Fruit fly (Drosophila melanogaster) whole organism, adult: Measurements from ENCODE around the gene mtTFB1.

ENCODE experiments used
- CG11617 ChIP-seq: fragments of 200-800 bp; sonication (Bioruptor generic); optimal IDR thresholded peaks from 2 replicates; lab custom pipeline; 2017; ENCODE audit warnings: mild to moderate bottlenecking, missing biosample characterization, missing genetic modification reagents, missing genetic modification characterization
- CG12768 ChIP-seq: fragments of 200-800 bp; sonication (Bioruptor generic); optimal IDR thresholded peaks from 2 replicates; lab custom pipeline; 2017; ENCODE audit warnings: missing biosample characterization, missing genetic modification characterization, mild to moderate bottlenecking, moderate library complexity, missing genetic modification reagents
- CG14711 ChIP-seq: fragments of 200-800 bp; sonication (Bioruptor generic); optimal IDR thresholded peaks from 2 replicates; lab custom pipeline; 2018; ENCODE audit warnings: missing biosample characterization, mild to moderate bottlenecking, missing genetic modification characterization, moderate library complexity
- CG1620 ChIP-seq: fragments of 200-800 bp; sonication (Bioruptor generic); optimal IDR thresholded peaks from 2 replicates; lab custom pipeline; 2016; ENCODE audit warnings: missing biosample characterization, missing genetic modification characterization
- CG33017 ChIP-seq: fragments of 200-800 bp; sonication (Bioruptor generic); optimal IDR thresholded peaks from 2 replicates; lab custom pipeline; 2018; ENCODE audit warnings: missing biosample characterization, mild to moderate bottlenecking, missing genetic modification characterization, moderate library complexity
- CG5204 ChIP-seq: fragments of 200-800 bp; sonication (Bioruptor generic); optimal IDR thresholded peaks from 2 replicates; lab custom pipeline; 2016; ENCODE audit warnings: missing biosample characterization, missing genetic modification characterization
- CG7045 ChIP-seq: fragments of 200-800 bp; sonication (Bioruptor generic); optimal IDR thresholded peaks from 2 replicates; lab custom pipeline; 2017; ENCODE audit warnings: missing biosample characterization, mild to moderate bottlenecking, missing genetic modification characterization
- CG7101 ChIP-seq: fragments of 200-800 bp; sonication (Bioruptor generic); optimal IDR thresholded peaks from 2 replicates; lab custom pipeline; 2018; ENCODE audit warnings: missing biosample characterization, mild to moderate bottlenecking, missing genetic modification characterization, moderate library complexity
- Clk ChIP-seq: fragments of 200-800 bp; sonication (Bioruptor generic); optimal IDR thresholded peaks from 2 replicates; lab custom pipeline; 2017; ENCODE audit warnings: missing biosample characterization, missing genetic modification characterization
- Crg-1 ChIP-seq: fragments of 200-800 bp; sonication (Bioruptor generic); optimal IDR thresholded peaks from 2 replicates; lab custom pipeline; 2016; ENCODE audit warnings: missing biosample characterization, missing genetic modification characterization
- Hr96 ChIP-seq: fragments of 200-800 bp; sonication (Bioruptor generic); optimal IDR thresholded peaks from 2 replicates; lab custom pipeline; 2016; ENCODE audit warnings: missing biosample characterization, missing genetic modification characterization
- Mnt ChIP-seq: fragments of 200-800 bp; sonication (Bioruptor generic); optimal IDR thresholded peaks from 2 replicates; lab custom pipeline; 2016; ENCODE audit warnings: missing biosample characterization, mild to moderate bottlenecking, missing genetic modification characterization
- bab1 ChIP-seq: fragments of 200-800 bp; sonication (Bioruptor generic); optimal IDR thresholded peaks from 3 replicates; lab custom pipeline; 2019; ENCODE audit warnings: missing biosample characterization, mild to moderate bottlenecking, missing genetic modification characterization, moderate library complexity
- cic ChIP-seq: fragments of 200-800 bp; sonication (Bioruptor generic); optimal IDR thresholded peaks from 2 replicates; lab custom pipeline; 2017; ENCODE audit warnings: missing biosample characterization, mild to moderate bottlenecking, missing genetic modification characterization, moderate library complexity
- cnc ChIP-seq, 2 experiments: fragments of >200 bp; optimal IDR thresholded peaks; 2 replicates each; lab custom pipeline; 2017
- kay ChIP-seq: fragments of 200-800 bp; sonication (Bioruptor generic); peaks from one replicate; lab custom pipeline; 2016; ENCODE audit warnings: missing biosample characterization, missing genetic modification characterization, borderline replicate concordance
- ovo ChIP-seq: fragments of 200-800 bp; sonication (Bioruptor generic); optimal IDR thresholded peaks from 2 replicates; lab custom pipeline; 2016; ENCODE audit warnings: missing biosample characterization, missing genetic modification characterization
- pad ChIP-seq: fragments of 200-800 bp; sonication (Bioruptor generic); optimal IDR thresholded peaks from 3 replicates; lab custom pipeline; 2017; ENCODE audit warnings: missing biosample characterization, missing genetic modification characterization, mild to moderate bottlenecking, moderate library complexity, missing genetic modification reagents
- tj ChIP-seq: fragments of 200-800 bp; sonication (Bioruptor generic); optimal IDR thresholded peaks from 3 replicates; lab custom pipeline; 2017; ENCODE audit warnings: missing biosample characterization, mild to moderate bottlenecking, missing genetic modification characterization, moderate library complexity
- toe ChIP-seq: fragments of 200-800 bp; sonication (Bioruptor generic); optimal IDR thresholded peaks from 2 replicates; lab custom pipeline; 2016; ENCODE audit warnings: missing biosample characterization, missing genetic modification characterization

mtTFB1 gene

DNA sequence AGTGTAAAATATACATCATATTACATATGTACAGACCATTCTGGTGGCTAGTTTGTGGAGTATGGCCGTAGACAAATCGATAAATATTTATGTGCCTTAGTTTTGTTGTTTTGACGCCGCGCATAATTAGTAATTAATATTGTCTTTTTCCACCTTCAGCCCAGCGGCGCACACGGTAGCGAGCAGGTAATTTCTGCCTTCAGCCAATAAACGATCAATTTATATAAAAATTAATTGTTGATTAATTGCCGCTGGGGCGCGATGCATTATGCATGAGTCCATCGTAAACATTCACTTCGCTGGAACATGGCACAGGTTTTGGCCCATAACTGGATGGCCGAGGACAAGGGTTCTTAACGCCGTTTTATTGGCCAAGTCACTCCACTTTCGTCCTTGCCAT lies 8.5 kb downstream of the mtTFB1 start:
- TF ChIP-seq Crg-1 (GFP tag; lab: Kevin White, UChicago) (no peak), Hr96 (no peak), cic (GFP tag; lab: Kevin White, UChicago) (no peak), CG11617 (GFP tag; lab: Kevin White, UChicago) (no peak), CG33017 (no peak), tj (GFP tag; lab: Kevin White, UChicago) (no peak)

DNA sequence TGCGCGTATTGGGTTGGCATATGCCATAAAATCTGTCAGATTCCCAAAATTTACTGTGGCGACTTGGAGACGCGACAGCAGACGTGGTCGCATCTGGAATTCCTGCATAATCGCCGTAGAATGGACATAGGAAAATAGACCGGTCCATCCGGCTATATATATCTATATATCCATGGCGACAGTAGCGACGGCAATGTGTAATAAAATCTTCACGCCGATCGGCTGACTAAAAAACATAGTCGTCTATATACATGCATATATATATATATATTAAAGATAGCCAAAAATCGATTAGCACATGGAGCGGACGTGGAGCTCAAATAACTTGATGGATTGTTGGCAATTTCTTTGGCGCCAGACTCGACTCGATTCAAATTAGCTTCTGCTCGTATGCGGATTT lies 9.2 kb downstream of the mtTFB1 start:
- TF ChIP-seq pad (GFP tag; lab: Kevin White, UChicago) (no peak), CG14711 (tag; lab: Kevin White, UChicago) (no peak), CG5204 (GFP tag; lab: Kevin White, UChicago) (no peak), Clk (GFP tag; lab: Kevin White, UChicago) (no peak), CG1620 (GFP tag; lab: Kevin White, UChicago) (no peak), kay (GFP tag; lab: Kevin White, UChicago) (no peak), CG33017 (no peak), tj (GFP tag; lab: Kevin White, UChicago) (no peak), ovo (GFP tag; lab: Kevin White, UChicago) (no peak), Hr96 (no peak)

DNA sequence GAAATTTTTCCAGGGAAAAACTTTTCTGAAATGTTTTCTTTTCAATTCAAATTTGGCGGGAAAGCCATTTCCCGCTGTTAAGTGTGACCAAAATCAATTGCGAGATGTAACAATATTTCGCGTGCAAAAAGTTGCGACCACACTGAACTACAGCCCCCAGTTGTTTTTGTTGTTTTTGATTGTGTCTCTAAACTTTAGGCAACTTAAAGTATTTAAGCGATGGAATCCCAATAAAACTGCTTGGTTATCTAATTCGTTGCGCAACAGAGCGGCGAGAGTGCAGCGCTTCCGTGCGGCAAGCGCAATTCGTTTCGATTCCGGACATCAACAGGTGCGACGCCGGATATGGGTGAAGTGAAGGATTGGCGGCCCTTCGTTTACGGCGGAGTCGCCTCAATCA lies 12.0 kb downstream of the mtTFB1 start, which contains the start of gene Bmcp:
Bmcp (plus strand) TSS at position 155 of the 400 bp plus-strand sequence.
- peak; percentile 42 for TF ChIP-seq bab1 (GFP tag; lab: Kevin White, UChicago)
- TF ChIP-seq cic (GFP tag; lab: Kevin White, UChicago) = no peak
- TF ChIP-seq CG1620 (GFP tag; lab: Kevin White, UChicago) = no peak

DNA sequence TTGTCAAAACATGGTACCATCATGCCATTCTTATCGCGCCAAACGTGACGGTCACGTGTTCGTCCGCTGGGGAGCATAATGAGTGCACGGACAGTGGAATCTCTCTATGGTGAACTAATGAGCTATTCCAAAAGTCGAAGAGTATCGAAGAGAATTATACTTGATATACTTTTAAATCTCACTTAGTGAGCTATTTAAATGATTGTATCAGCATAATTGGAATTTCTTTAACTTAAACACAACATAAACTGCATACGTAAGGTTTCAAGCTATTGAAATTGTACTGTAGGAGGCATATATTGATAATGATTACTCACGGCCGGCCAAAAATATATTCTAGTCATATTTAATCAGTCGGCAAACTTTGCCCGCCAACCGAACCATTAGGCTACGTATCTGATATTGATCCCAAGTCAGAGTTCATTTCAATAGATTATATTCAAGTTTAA lies 12.7 kb downstream of the mtTFB1 start:
- TF ChIP-seq toe (GFP tag; lab: Kevin White, UChicago) (no peak), CG14711 (tag; lab: Kevin White, UChicago) (peak; percentile 48), kay (GFP tag; lab: Kevin White, UChicago) (no peak), CG33017 (peak; percentile 43), CG5204 (GFP tag; lab: Kevin White, UChicago) (peak; percentile 4), Crg-1 (GFP tag; lab: Kevin White, UChicago) (no peak), pad (GFP tag; lab: Kevin White, UChicago) (no peak), cic (GFP tag; lab: Kevin White, UChicago) (no peak), tj (GFP tag; lab: Kevin White, UChicago) (peak; percentile 77), ovo (GFP tag; lab: Kevin White, UChicago) (no peak), cnc (optimal IDR thresholded peaks at IDR 0.05; lab: Kevin White, UChicago) (no peak), CG12768 (no peak), Hr96 (peak; percentile 4), CG7101 (peak; percentile 54), Clk (GFP tag; lab: Kevin White, UChicago) (no peak), CG7045 (GFP tag; lab: Kevin White, UChicago) (no peak), CG1620 (GFP tag; lab: Kevin White, UChicago) (no peak), CG11617 (GFP tag; lab: Kevin White, UChicago) (no peak), Mnt (GFP tag; lab: Kevin White, UChicago) (no peak), bab1 (GFP tag; lab: Kevin White, UChicago) (no peak)

DNA sequence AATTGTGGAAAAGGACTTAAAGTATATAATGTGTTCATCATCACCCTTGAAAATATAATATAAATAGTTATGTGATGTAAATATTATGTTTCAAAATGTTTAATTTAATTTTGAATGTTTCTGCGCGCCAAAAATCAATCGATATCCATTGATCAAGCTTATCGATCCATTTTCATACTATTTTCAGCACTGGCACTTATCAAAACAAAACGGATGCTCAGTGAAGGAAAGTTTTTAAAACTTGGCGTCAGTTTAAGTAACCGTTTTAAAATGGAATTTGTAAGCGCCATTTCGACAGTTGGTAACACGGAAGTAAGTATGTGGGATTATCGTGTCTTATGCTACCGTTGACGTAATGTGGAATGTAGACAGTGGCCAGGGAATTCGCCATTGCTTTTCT lies 19.4 kb downstream of the mtTFB1 start, which contains the start of gene sunn:
sunn (plus strand) TSS at position 202 of the 400 bp plus-strand sequence.
- TF ChIP-seq CG5204 (GFP tag; lab: Kevin White, UChicago) (no peak), toe (GFP tag; lab: Kevin White, UChicago) (no peak), bab1 (GFP tag; lab: Kevin White, UChicago) (no peak), kay (GFP tag; lab: Kevin White, UChicago) (peak; percentile 86)

DNA sequence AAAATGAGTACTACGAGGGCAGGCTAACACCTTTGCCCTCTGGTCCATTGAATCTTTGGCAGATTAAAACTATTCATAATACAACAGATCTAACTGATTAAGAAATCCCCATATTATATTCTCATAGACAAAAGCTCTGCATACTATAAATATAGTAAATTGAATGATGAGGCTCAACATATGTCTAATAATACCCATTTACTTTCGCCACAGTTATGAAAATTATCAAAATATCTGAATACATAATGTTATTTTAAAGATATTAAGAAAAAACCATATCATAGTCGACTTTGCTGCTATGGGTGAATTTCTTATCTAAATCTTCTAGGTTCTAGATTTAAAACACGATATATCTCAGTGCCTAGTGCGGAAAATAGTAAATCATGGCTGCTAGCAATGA lies 23.1 kb downstream of the mtTFB1 start, which contains the start of gene CG32087:
CG32087 (plus strand) TSS at position 301 of the 400 bp plus-strand sequence.
- TF ChIP-seq CG11617 (GFP tag; lab: Kevin White, UChicago) (no peak), CG5204 (GFP tag; lab: Kevin White, UChicago) (no peak), CG7101 (no peak), toe (GFP tag; lab: Kevin White, UChicago) (no peak), cic (GFP tag; lab: Kevin White, UChicago) (no peak), Crg-1 (GFP tag; lab: Kevin White, UChicago) (no peak), tj (GFP tag; lab: Kevin White, UChicago) (no peak), kay (GFP tag; lab: Kevin White, UChicago) (no peak), cnc (optimal IDR thresholded peaks at IDR 0.05; lab: Kevin White, UChicago) (no peak), CG33017 (no peak), Clk (GFP tag; lab: Kevin White, UChicago) (no peak), CG7045 (GFP tag; lab: Kevin White, UChicago) (no peak), ovo (GFP tag; lab: Kevin White, UChicago) (no peak), CG14711 (tag; lab: Kevin White, UChicago) (no peak), Mnt (GFP tag; lab: Kevin White, UChicago) (no peak), bab1 (GFP tag; lab: Kevin White, UChicago) (no peak), CG12768 (no peak), pad (GFP tag; lab: Kevin White, UChicago) (no peak), Hr96 (no peak), CG1620 (GFP tag; lab: Kevin White, UChicago) (no peak)
